Fruit fly (Drosophila melanogaster): ENCODE measurements around the gene CG9536.

DNA sequence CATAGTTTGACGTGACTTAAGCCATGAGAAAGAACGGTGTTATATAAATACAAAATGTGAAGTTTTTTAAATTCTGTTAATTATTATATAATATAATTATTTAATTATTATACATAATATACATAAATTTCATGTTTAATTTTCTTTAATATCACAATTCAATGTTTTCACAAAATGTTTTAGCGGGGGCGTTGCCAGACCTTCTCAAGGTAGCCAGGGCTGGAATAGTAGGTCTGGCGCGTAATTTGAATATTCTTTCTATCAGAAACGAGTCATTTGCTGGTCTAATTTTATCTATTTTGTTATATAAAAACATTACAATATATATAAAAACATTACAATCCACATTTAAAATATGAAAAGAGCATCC lies 28.5 kb downstream of the CG9536 start, which contains the start of gene Acox3:
- TF ChIP-seq Myc (optimal IDR thresholded peaks at IDR 0.05) (no peak), insv (optimal IDR thresholded peaks at IDR 0.05) (no peak), h (optimal IDR thresholded peaks at IDR 0.05) (no peak), Sin3A (optimal IDR thresholded peaks at IDR 0.05) (no peak)

Data from Kc167 (cell line).